Fruit fly (Drosophila melanogaster): ENCODE data around the gene ey.

- no peak for TF ChIP-seq CG8478 (optimal IDR thresholded peaks at IDR 0.05)
- TF ChIP-seq CTCF (optimal IDR thresholded peaks at IDR 0.05): no peak
These were observed 27.6 kb downstream of the ey start for dm6 chr4:725085-725484.

All from S2 (cell line).